Worm (Caenorhabditis elegans) whole organism, L2 larva: ENCODE results near the gene F56C9.3.

Source experiments
- R02D3.7 ChIP-seq: fragments of 150-350 bp; optimal IDR thresholded peaks from 2 replicates; lab custom pipeline; 2014; ENCODE audit warnings: missing biosample characterization, missing genetic modification characterization
- ZK546.5 ChIP-seq: sonication (generic microtip); optimal IDR thresholded peaks from 2 replicates; lab custom pipeline; 2017; ENCODE audit warnings: missing biosample characterization, missing genetic modification characterization
- ceh-16 ChIP-seq: fragments of 150-350 bp; optimal IDR thresholded peaks from 2 replicates; lab custom pipeline; 2014; ENCODE audit warnings: missing biosample characterization, missing genetic modification characterization
- crh-2 ChIP-seq: sonication (generic microtip); optimal IDR thresholded peaks from 2 replicates; lab custom pipeline; 2017; ENCODE audit warnings: missing biosample characterization, missing genetic modification characterization
- dmd-4 ChIP-seq: sonication (generic microtip); optimal IDR thresholded peaks from 2 replicates; lab custom pipeline; 2017; ENCODE audit warnings: missing biosample characterization, missing genetic modification characterization
- elt-3 ChIP-seq: sonication (generic microtip); optimal IDR thresholded peaks from 2 replicates; lab custom pipeline; 2017; ENCODE audit warnings: missing biosample characterization, missing genetic modification characterization
- fos-1 ChIP-seq: fragments of 150-350 bp; optimal IDR thresholded peaks from 2 replicates; lab custom pipeline; 2014; ENCODE audit warnings: missing biosample characterization, missing genetic modification characterization
- lin-11 ChIP-seq: fragments of 150-350 bp; sonication (generic microtip); optimal IDR thresholded peaks from 2 replicates; lab custom pipeline; 2014; ENCODE audit warnings: missing biosample characterization, missing genetic modification characterization, inconsistent platforms, mixed read lengths
- lin-39 ChIP-seq: fragments of 150-350 bp; optimal IDR thresholded peaks from 2 replicates; lab custom pipeline; 2014; ENCODE audit warnings: missing biosample characterization, missing genetic modification reagents, missing genetic modification characterization
- mdl-1 ChIP-seq, 2 experiments: fragments of 150-350 bp in 1 of 2; sonication (generic microtip) in 1 of 2; optimal IDR thresholded peaks; 2 replicates each; lab custom pipeline; 2017; ENCODE audit warnings: missing biosample characterization in 2 of 2, missing genetic modification characterization in 2 of 2
- nhr-237 ChIP-seq: fragments of 150-350 bp; optimal IDR thresholded peaks from 2 replicates; lab custom pipeline; 2014; ENCODE audit warnings: missing biosample characterization, missing genetic modification characterization
- nhr-77 ChIP-seq: fragments of 150-350 bp; optimal IDR thresholded peaks from 2 replicates; lab custom pipeline; 2014; ENCODE audit warnings: missing biosample characterization, missing genetic modification characterization
- ztf-11 ChIP-seq: sonication (generic microtip); optimal IDR thresholded peaks from 2 replicates; lab custom pipeline; 2017; ENCODE audit warnings: missing biosample characterization, missing genetic modification characterization

DNA sequence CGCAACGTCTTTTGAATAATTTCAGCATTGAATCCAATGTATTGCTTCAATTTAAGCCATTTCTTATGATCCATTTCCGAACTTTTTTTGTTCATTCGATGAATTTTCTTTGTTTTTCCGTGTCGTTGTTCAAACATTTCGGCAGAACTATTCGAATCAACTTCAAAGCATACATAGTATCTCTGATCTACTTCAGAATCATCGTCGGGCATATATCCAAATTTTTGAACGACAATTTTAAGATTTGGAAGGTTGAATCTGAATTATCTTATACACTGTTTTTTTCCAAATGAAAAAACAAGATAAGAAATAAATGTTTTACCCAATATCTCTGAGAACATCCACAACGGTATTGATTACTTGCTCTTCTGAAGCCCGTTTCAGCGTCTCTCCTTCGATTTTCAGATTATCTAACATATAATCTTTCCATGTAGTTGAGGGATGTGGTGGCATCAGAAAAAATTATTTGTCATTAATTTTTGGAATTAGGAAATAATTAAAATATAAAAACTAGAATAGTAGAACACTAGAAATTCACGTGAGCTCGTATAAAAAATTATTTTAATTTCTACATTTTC is 18.2 kb downstream of the F56C9.3 start, which contains the start of gene lab-2:
- TF ChIP-seq nhr-77 (tag; lab: Kevin White, UChicago) = no peak
- no peak for TF ChIP-seq lin-39 (tag; lab: Kevin White, UChicago)
- no peak for TF ChIP-seq fos-1
- no peak for TF ChIP-seq dmd-4 (tag; lab: Kevin White, UChicago)
- TF ChIP-seq ZK546.5 (tag; lab: Kevin White, UChicago) = no peak
- no peak for TF ChIP-seq mdl-1 (tag; optimal IDR thresholded peaks at IDR 0.05; lab: Kevin White, UChicago)
- TF ChIP-seq ceh-16 = no peak
- peak; percentile 26 for TF ChIP-seq crh-2 (tag; lab: Kevin White, UChicago)
- no peak for TF ChIP-seq nhr-237 (tag; lab: Kevin White, UChicago)
- TF ChIP-seq elt-3 (tag; lab: Kevin White, UChicago) = no peak
- no peak for TF ChIP-seq R02D3.7
- TF ChIP-seq lin-11 (tag; lab: Kevin White, UChicago) = no peak
- TF ChIP-seq ztf-11 (tag; lab: Kevin White, UChicago) = no peak
